Fruit fly (Drosophila melanogaster) Kc167 (cell line): ENCODE results near the gene CG11664.

Experiments
- Myc ChIP-seq: fragments of >200 bp; optimal IDR thresholded peaks from 2 replicates; lab custom pipeline; 2017; ENCODE audit warnings: missing external identifiers
- Sin3A ChIP-seq: fragments of >200 bp; optimal IDR thresholded peaks from 2 replicates; lab custom pipeline; 2018; ENCODE audit warnings: missing external identifiers
- h ChIP-seq: fragments of >200 bp; optimal IDR thresholded peaks from 3 replicates; lab custom pipeline; 2018; ENCODE audit warnings: missing external identifiers
- insv ChIP-seq: fragments of >200 bp; optimal IDR thresholded peaks from 3 replicates; lab custom pipeline; 2018; ENCODE audit warnings: missing external identifiers
- psq ChIP-seq: fragments of >200 bp; optimal IDR thresholded peaks from 2 replicates; lab custom pipeline; 2017; ENCODE audit warnings: missing external identifiers
- ttk ChIP-seq: sonication (Bioruptor generic); optimal IDR thresholded peaks from 2 replicates; lab custom pipeline; 2017; ENCODE audit warnings: missing external identifiers

The CG11664 gene

dm6 chrX:899407-900050 is 24.0 kb downstream of the CG11664 start:
- TF ChIP-seq Sin3A (no peak), Myc (no peak), insv (lab: Kevin White, UChicago) (no peak), psq (lab: Kevin White, UChicago) (no peak), ttk (lab: Kevin White, UChicago) (no peak), h (no peak)

dm6 chrX:900725-901345 is 25.3 kb downstream of the CG11664 start:
- TF ChIP-seq ttk (lab: Kevin White, UChicago) = no peak
- no peak for TF ChIP-seq Myc
- TF ChIP-seq psq (lab: Kevin White, UChicago) = no peak
- TF ChIP-seq Sin3A = no peak

dm6 chrX:908763-909497 is 33.4 kb downstream of the CG11664 start:
- TF ChIP-seq ttk (lab: Kevin White, UChicago) (no peak), insv (lab: Kevin White, UChicago) (no peak), Sin3A (no peak), h (no peak), Myc (no peak)

- TF ChIP-seq insv (lab: Kevin White, UChicago) = no peak
- TF ChIP-seq Sin3A = no peak
- TF ChIP-seq h = no peak
- TF ChIP-seq Myc = no peak
- TF ChIP-seq psq (lab: Kevin White, UChicago) = no peak
- TF ChIP-seq ttk (lab: Kevin White, UChicago) = no peak
These were observed 45.8 kb downstream of the CG11664 start for dm6 chrX:921359-921758.
